Fruit fly (Drosophila melanogaster): ENCODE results near the gene CG4907.

The CG4907 gene

DNA sequence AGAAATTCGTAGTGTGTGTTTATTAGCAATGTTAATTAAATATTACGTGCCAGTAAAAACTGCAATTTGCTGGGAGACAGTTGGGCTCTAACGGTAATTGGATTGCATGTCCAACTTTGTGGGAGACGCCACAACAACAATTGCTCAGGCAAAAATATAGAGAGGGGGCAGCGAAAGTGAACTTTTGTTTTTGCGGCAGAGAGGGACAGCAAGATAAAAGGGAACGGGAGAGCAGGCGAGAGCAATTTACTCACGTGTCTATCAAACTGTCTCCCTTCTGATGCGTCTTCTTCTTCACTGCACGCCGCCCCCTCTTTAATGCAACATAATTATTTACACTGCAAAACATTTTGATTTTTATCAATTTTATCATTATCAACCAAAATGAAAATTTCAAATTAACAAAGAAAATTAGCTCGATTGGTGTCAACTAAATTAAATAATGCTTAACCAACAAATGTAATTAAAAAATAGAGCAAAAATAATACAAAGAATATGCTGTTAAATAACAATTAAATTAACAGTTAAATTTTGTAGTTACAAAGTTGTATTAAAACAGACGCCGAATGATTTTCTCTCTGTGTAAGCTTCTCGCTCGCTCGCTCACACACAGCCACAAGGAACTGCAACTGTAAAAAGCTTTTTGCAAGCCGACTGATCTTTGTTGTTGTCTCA, 43.1 kb downstream of the CG4907 start (continued):
- peak; percentile 67 for TF ChIP-seq CG16815 (GFP tag; optimal IDR thresholded peaks at IDR 0.05)
- peak; percentile 45 for TF ChIP-seq CG2116 (GFP tag; optimal IDR thresholded peaks at IDR 0.05)
- TF ChIP-seq hbn (GFP tag; IDR thresholded peaks at IDR 0.05; ENCODE audit: partially characterized antibody), result no peak
- TF ChIP-seq zf30C (GFP tag; optimal IDR thresholded peaks at IDR 0.05), result peak; percentile 80
- peak; percentile 92 for TF ChIP-seq trem (tag; optimal IDR thresholded peaks at IDR 0.05)
- peak; percentile 55 for TF ChIP-seq CG9215 (GFP tag; IDR thresholded peaks at IDR 0.05)
- no peak for TF ChIP-seq Dip3 (GFP tag; optimal IDR thresholded peaks at IDR 0.05)
- no peak for TF ChIP-seq Dbx (GFP tag; IDR thresholded peaks at IDR 0.05)
- peak; percentile 63; the same call in 2 of the 3 replicates for TF ChIP-seq ken (GFP tag; IDR thresholded peaks at IDR 0.05)
- TF ChIP-seq CG31441 (GFP tag; IDR thresholded peaks at IDR 0.05), result peak; percentile 91
- TF ChIP-seq CG11504 (tag; optimal IDR thresholded peaks at IDR 0.05), result peak; percentile 95
- TF ChIP-seq lbe (GFP tag; optimal IDR thresholded peaks at IDR 0.05), result peak; percentile 73
- peak; percentile 79 for TF ChIP-seq az2 (GFP tag; optimal IDR thresholded peaks at IDR 0.05)
- TF ChIP-seq CG1233 (GFP tag; optimal IDR thresholded peaks at IDR 0.05), result peak; percentile 88
- peak; percentile 66 for TF ChIP-seq CG18476 (GFP tag; optimal IDR thresholded peaks at IDR 0.05)
- peak; percentile 79 for TF ChIP-seq lab (GFP tag; optimal IDR thresholded peaks at IDR 0.05)
- peak; percentile 23 for TF ChIP-seq CHES-1-like (GFP tag; optimal IDR thresholded peaks at IDR 0.05)
- TF ChIP-seq pnt (GFP tag; optimal IDR thresholded peaks at IDR 0.05), result peak; percentile 23
- no peak for TF ChIP-seq pita (GFP tag; optimal IDR thresholded peaks at IDR 0.05)
- TF ChIP-seq CG15011 (GFP tag; optimal IDR thresholded peaks at IDR 0.05), result peak; percentile 66
- TF ChIP-seq CG34224 (GFP tag; IDR thresholded peaks at IDR 0.05; ENCODE audit: partially characterized antibody), result no peak
- peak; percentile 72 for TF ChIP-seq B-H1 (GFP tag; IDR thresholded peaks at IDR 0.05)
- no peak for TF ChIP-seq sc (optimal IDR thresholded peaks at IDR 0.05)
- peak; percentile 69 for TF ChIP-seq sc (GFP tag; optimal IDR thresholded peaks at IDR 0.05)
- no peak for TF ChIP-seq Lim3 (GFP tag; IDR thresholded peaks at IDR 0.05)
- peak; percentile 36; the same call in 1 of the 2 replicates for TF ChIP-seq E2f2 (GFP tag; IDR thresholded peaks at IDR 0.05)
- no peak for TF ChIP-seq tll (GFP tag; optimal IDR thresholded peaks at IDR 0.05)
- TF ChIP-seq Gsc (GFP tag; IDR thresholded peaks at IDR 0.05), result peak; percentile 62
- TF ChIP-seq slou (GFP tag; optimal IDR thresholded peaks at IDR 0.05), result peak; percentile 49
- TF ChIP-seq CkIIα-i1 (GFP tag; IDR thresholded peaks at IDR 0.05), result no peak
- TF ChIP-seq unc-4 (GFP tag; IDR thresholded peaks at IDR 0.05; ENCODE audit: partially characterized antibody), result no peak
- TF ChIP-seq tin (GFP tag; optimal IDR thresholded peaks at IDR 0.05), result peak; percentile 81
- no peak for TF ChIP-seq yki (optimal IDR thresholded peaks at IDR 0.05)
- TF ChIP-seq gsb-n (tag; optimal IDR thresholded peaks at IDR 0.05), result peak; percentile 84
- TF ChIP-seq CG12236 (GFP tag; optimal IDR thresholded peaks at IDR 0.05), result peak; percentile 38
- TF ChIP-seq HmgD (GFP tag; optimal IDR thresholded peaks at IDR 0.05), result no peak
- peak; percentile 62 for TF ChIP-seq Chrac-16 (GFP tag; optimal IDR thresholded peaks at IDR 0.05)
- TF ChIP-seq Bdp1 (GFP tag; optimal IDR thresholded peaks at IDR 0.05), result no peak
- peak; percentile 54; the same call in 1 of the 2 replicates for TF ChIP-seq seq (GFP tag; IDR thresholded peaks at IDR 0.05)
- peak; percentile 38; the same call in 1 of the 2 replicates for TF ChIP-seq klu (GFP tag; IDR thresholded peaks at IDR 0.05)
- peak; percentile 61 for TF ChIP-seq CG12155 (GFP tag; optimal IDR thresholded peaks at IDR 0.05)
- TF ChIP-seq bcd (GFP tag; optimal IDR thresholded peaks at IDR 0.05), result peak; percentile 87
- TF ChIP-seq CG12659 (GFP tag; optimal IDR thresholded peaks at IDR 0.05), result peak; percentile 62
- TF ChIP-seq dmrt11E (tag; optimal IDR thresholded peaks at IDR 0.05), result peak; percentile 87
- TF ChIP-seq sna (GFP tag; IDR thresholded peaks at IDR 0.05; ENCODE audit: partially characterized antibody), result no peak
- TF ChIP-seq Opbp (GFP tag; IDR thresholded peaks at IDR 0.05; ENCODE audit: partially characterized antibody), result no peak
- TF ChIP-seq CG13123 (GFP tag; optimal IDR thresholded peaks at IDR 0.05), result peak; percentile 55
- peak; percentile 19 for TF ChIP-seq Sry-δ (GFP tag; optimal IDR thresholded peaks at IDR 0.05)
- TF ChIP-seq hth (optimal IDR thresholded peaks at IDR 0.05), result no peak
- peak; percentile 71 for TF ChIP-seq CG6654 (GFP tag; optimal IDR thresholded peaks at IDR 0.05)

Data from whole organism, embryonic.